Fruit fly (Drosophila melanogaster) whole organism, embryonic: ENCODE measurements around the gene CG13086.

Experiments
- BtbVII ChIP-seq: fragments of 200-800 bp; sonication (Bioruptor generic); optimal IDR thresholded peaks from 3 replicates; lab custom pipeline; 2017; ENCODE audit warnings: missing biosample characterization, mild to moderate bottlenecking, missing genetic modification characterization
- C15 ChIP-seq: fragments of 200-800 bp; sonication (Bioruptor generic); IDR thresholded peaks from 3 replicates; pipeline ENCODE4 v1.3.6; 2022; ENCODE audit warnings: missing biosample characterization, missing genetic modification characterization
- CG10267 ChIP-seq: fragments of 200-800 bp; sonication (Bioruptor generic); optimal IDR thresholded peaks from 2 replicates; lab custom pipeline; 2018; ENCODE audit warnings: missing biosample characterization, mild to moderate bottlenecking, missing genetic modification characterization, moderate library complexity
- CG11247 ChIP-seq: fragments of 200-800 bp; sonication (Bioruptor generic); IDR thresholded peaks from 2 replicates; pipeline ENCODE4 v1.3.6; 2022; ENCODE audit warnings: missing biosample characterization, missing genetic modification characterization
- CG12155 ChIP-seq: fragments of 200-800 bp; sonication (Bioruptor generic); optimal IDR thresholded peaks from 3 replicates; lab custom pipeline; 2016; ENCODE audit warnings: missing biosample characterization, missing genetic modification characterization
- CG13296 ChIP-seq: fragments of 200-800 bp; sonication (Bioruptor generic); optimal IDR thresholded peaks from 3 replicates; lab custom pipeline; 2018; ENCODE audit warnings: missing biosample characterization, mild to moderate bottlenecking, missing genetic modification characterization
- CG1602 ChIP-seq: fragments of 200-800 bp; sonication (Bioruptor generic); optimal IDR thresholded peaks from 3 replicates; lab custom pipeline; 2016; ENCODE audit warnings: missing biosample characterization, missing genetic modification characterization
- CG17612 ChIP-seq: fragments of 200-800 bp; sonication (Bioruptor generic); IDR thresholded peaks from 2 replicates; pipeline ENCODE4 v1.3.6; 2022; ENCODE audit warnings: missing biosample characterization, missing genetic modification characterization
- CG1792 ChIP-seq: fragments of 200-800 bp; sonication (Bioruptor generic); optimal IDR thresholded peaks from 2 replicates; lab custom pipeline; 2016; ENCODE audit warnings: missing biosample characterization, missing genetic modification characterization
- CG1832 ChIP-seq: fragments of 200-800 bp; sonication (Bioruptor generic); optimal IDR thresholded peaks from 2 replicates; lab custom pipeline; 2017; ENCODE audit warnings: missing biosample characterization, mild to moderate bottlenecking, missing genetic modification characterization, inconsistent platforms
- CG2116 ChIP-seq: fragments of 200-800 bp; sonication (Bioruptor generic); optimal IDR thresholded peaks from 3 replicates; lab custom pipeline; 2018; ENCODE audit warnings: missing biosample characterization, mild to moderate bottlenecking, missing genetic modification characterization
- CG2120 ChIP-seq: fragments of 200-800 bp; sonication (Bioruptor generic); optimal IDR thresholded peaks from 3 replicates; lab custom pipeline; 2016; ENCODE audit warnings: missing biosample characterization, missing genetic modification characterization
- CG32767 ChIP-seq: fragments of 200-800 bp; sonication (Bioruptor generic); IDR thresholded peaks from 2 replicates; pipeline ENCODE4 v1.3.6; 2022; ENCODE audit warnings: missing biosample characterization, missing genetic modification characterization
- CG32772 ChIP-seq: fragments of 200-800 bp; sonication (Bioruptor generic); IDR thresholded peaks from 2 replicates; pipeline ENCODE4 v1.3.6; 2022; ENCODE audit warnings: missing biosample characterization, missing genetic modification characterization
- CG4282 ChIP-seq: fragments of 200-800 bp; sonication (Bioruptor generic); optimal IDR thresholded peaks from 2 replicates; lab custom pipeline; 2016; ENCODE audit warnings: missing biosample characterization, missing genetic modification characterization
- CG43689 ChIP-seq: fragments of 200-800 bp; sonication (Bioruptor generic); IDR thresholded peaks from 2 replicates; pipeline ENCODE4 v1.3.6; 2022; ENCODE audit warnings: missing biosample characterization, missing genetic modification characterization
- CG4404 ChIP-seq: fragments of 200-800 bp; sonication (Bioruptor generic); IDR thresholded peaks from 2 replicates; pipeline ENCODE4 v1.3.6; 2022; ENCODE audit warnings: missing biosample characterization, missing genetic modification characterization
- CG6272 ChIP-seq: fragments of 200-800 bp; sonication (Bioruptor generic); IDR thresholded peaks from 2 replicates; pipeline ENCODE4 v1.3.6; 2022; ENCODE audit warnings: missing biosample characterization, missing genetic modification characterization
- CG6765 ChIP-seq: fragments of 200-800 bp; sonication (Bioruptor generic); optimal IDR thresholded peaks from 3 replicates; lab custom pipeline; 2017; ENCODE audit warnings: missing biosample characterization, mild to moderate bottlenecking, missing genetic modification characterization
- CG8765 ChIP-seq: fragments of 200-800 bp; sonication (Bioruptor generic); IDR thresholded peaks from 2 replicates; pipeline ENCODE4 v1.3.6; 2022; ENCODE audit warnings: missing biosample characterization, missing genetic modification characterization
- CG8944 ChIP-seq: fragments of 200-800 bp; sonication (Bioruptor generic); optimal IDR thresholded peaks from 3 replicates; lab custom pipeline; 2016; ENCODE audit warnings: missing biosample characterization, missing genetic modification characterization
- CG9437 ChIP-seq: fragments of 200-800 bp; sonication (Bioruptor generic); optimal IDR thresholded peaks from 2 replicates; lab custom pipeline; 2018; ENCODE audit warnings: missing biosample characterization, mild to moderate bottlenecking, missing genetic modification characterization
- CG9727 ChIP-seq: fragments of 200-800 bp; sonication (Bioruptor generic); optimal IDR thresholded peaks from 3 replicates; lab custom pipeline; 2017; ENCODE audit warnings: missing biosample characterization, mild to moderate bottlenecking, missing genetic modification characterization
- CHES-1-like ChIP-seq: fragments of 200-800 bp; sonication (Bioruptor generic); optimal IDR thresholded peaks from 2 replicates; lab custom pipeline; 2016; ENCODE audit warnings: missing biosample characterization, missing genetic modification characterization
- CrebB ChIP-seq: fragments of 200-800 bp; sonication (Bioruptor generic); optimal IDR thresholded peaks from 3 replicates; lab custom pipeline; 2018; ENCODE audit warnings: missing biosample characterization, mild to moderate bottlenecking, missing genetic modification characterization
- D ChIP-seq, 2 experiments: fragments of 200-800 bp in 1 of 2; fragments of >200 bp in 1 of 2; sonication (Bioruptor generic) in 1 of 2; optimal IDR thresholded peaks; 2 replicates in 1 of 2; 3 replicates in 1 of 2; lab custom pipeline; 2017; ENCODE audit warnings: mild to moderate bottlenecking in 1 of 2, missing biosample characterization in 1 of 2, missing genetic modification characterization in 1 of 2, missing genetic modification reagents in 1 of 2
- D19B ChIP-seq: fragments of 200-800 bp; sonication (Bioruptor generic); optimal IDR thresholded peaks from 2 replicates; lab custom pipeline; 2017; ENCODE audit warnings: missing biosample characterization, mild to moderate bottlenecking, missing genetic modification characterization
- Dbx ChIP-seq: fragments of 200-800 bp; sonication (Bioruptor generic); IDR thresholded peaks from 3 replicates; pipeline ENCODE4 v1.3.6; 2022; ENCODE audit warnings: missing biosample characterization, missing genetic modification characterization
- Doc3 ChIP-seq: fragments of 200-800 bp; sonication (Bioruptor generic); IDR thresholded peaks from 3 replicates; pipeline ENCODE4 v1.3.6; 2022; ENCODE audit warnings: missing biosample characterization, missing genetic modification characterization; ENCODE audit not compliant: partially characterized antibody
- Hmx ChIP-seq: fragments of 200-800 bp; sonication (Bioruptor generic); optimal IDR thresholded peaks from 2 replicates; lab custom pipeline; 2016; ENCODE audit warnings: missing biosample characterization, missing genetic modification characterization
- Hsf ChIP-seq: fragments of 200-800 bp; sonication (Bioruptor generic); optimal IDR thresholded peaks from 3 replicates; lab custom pipeline; 2016; ENCODE audit warnings: missing biosample characterization, missing genetic modification characterization
- Meics ChIP-seq: fragments of 200-800 bp; sonication (Bioruptor generic); optimal IDR thresholded peaks from 2 replicates; lab custom pipeline; 2017; ENCODE audit warnings: missing biosample characterization, mild to moderate bottlenecking, missing genetic modification characterization
- Mrtf ChIP-seq: fragments of 200-800 bp; sonication (Bioruptor generic); IDR thresholded peaks from 3 replicates; pipeline ENCODE4 v1.3.6; 2022; ENCODE audit warnings: missing biosample characterization, missing genetic modification characterization
- Ptx1 ChIP-seq: fragments of 200-800 bp; sonication (Bioruptor generic); IDR thresholded peaks from 2 replicates; pipeline ENCODE4 v1.3.6; 2022; ENCODE audit warnings: missing biosample characterization, missing genetic modification characterization
- Six4 ChIP-seq: fragments of 200-800 bp; sonication (Bioruptor generic); optimal IDR thresholded peaks from 2 replicates; lab custom pipeline; 2016; ENCODE audit warnings: missing biosample characterization, missing genetic modification characterization
- cas ChIP-seq: fragments of 200-800 bp; sonication (Bioruptor generic); IDR thresholded peaks from 2 replicates; pipeline ENCODE4 v1.3.6; 2022; ENCODE audit warnings: missing biosample characterization, missing genetic modification characterization
- cato ChIP-seq: fragments of 200-800 bp; sonication (Bioruptor generic); optimal IDR thresholded peaks from 2 replicates; lab custom pipeline; 2016; ENCODE audit warnings: missing biosample characterization, missing genetic modification characterization, borderline replicate concordance
- ci ChIP-seq: fragments of 200-800 bp; sonication (Bioruptor generic); IDR thresholded peaks from 3 replicates; pipeline ENCODE4 v1.3.6; 2022; ENCODE audit warnings: missing biosample characterization, missing genetic modification characterization
- dati ChIP-seq: fragments of 200-800 bp; sonication (Bioruptor generic); IDR thresholded peaks from 2 replicates; pipeline ENCODE4 v1.3.6; 2022; ENCODE audit warnings: missing biosample characterization, missing genetic modification characterization
- esg ChIP-seq: fragments of 200-800 bp; sonication (Bioruptor generic); conservative IDR thresholded peaks from 2 replicates; pipeline ENCODE4 v1.3.6; 2022; ENCODE audit warnings: missing biosample characterization, missing genetic modification characterization
- fd3F ChIP-seq: fragments of 200-800 bp; sonication (Bioruptor generic); optimal IDR thresholded peaks from 2 replicates; lab custom pipeline; 2018; ENCODE audit warnings: missing biosample characterization, mild to moderate bottlenecking, missing genetic modification characterization, moderate library complexity
- h ChIP-seq: fragments of >200 bp; optimal IDR thresholded peaks from 2 replicates; lab custom pipeline; 2017
- ham ChIP-seq: fragments of 200-800 bp; sonication (Bioruptor generic); IDR thresholded peaks from 2 replicates; pipeline ENCODE4 v1.3.6; 2022; ENCODE audit warnings: missing biosample characterization, missing genetic modification characterization
- lmd ChIP-seq: fragments of 200-800 bp; sonication (Bioruptor generic); IDR thresholded peaks from 2 replicates; pipeline ENCODE4 v1.3.6; 2022; ENCODE audit warnings: missing biosample characterization, missing genetic modification characterization
- onecut ChIP-seq: fragments of 200-800 bp; sonication (Bioruptor generic); IDR thresholded peaks from 2 replicates; pipeline ENCODE4 v1.3.6; 2022; ENCODE audit warnings: missing biosample characterization, missing genetic modification characterization
- row ChIP-seq: fragments of 200-800 bp; sonication (Bioruptor generic); IDR thresholded peaks from 3 replicates; pipeline ENCODE4 v1.3.6; 2022; ENCODE audit warnings: missing biosample characterization, missing genetic modification characterization
- run ChIP-seq: fragments of 200-800 bp; sonication (Bioruptor generic); optimal IDR thresholded peaks from 3 replicates; lab custom pipeline; 2018; ENCODE audit warnings: missing biosample characterization, mild to moderate bottlenecking, missing genetic modification characterization
- sd ChIP-seq: fragments of 200-800 bp; sonication (Bioruptor generic); optimal IDR thresholded peaks from 3 replicates; lab custom pipeline; 2018; ENCODE audit warnings: missing biosample characterization, mild to moderate bottlenecking, missing genetic modification characterization, moderate library complexity
- tin ChIP-seq: fragments of 200-800 bp; sonication (Bioruptor generic); optimal IDR thresholded peaks from 3 replicates; lab custom pipeline; 2016; ENCODE audit warnings: missing biosample characterization, missing genetic modification characterization
- tx ChIP-seq: fragments of 200-800 bp; sonication (Bioruptor generic); optimal IDR thresholded peaks from 2 replicates; lab custom pipeline; 2016; ENCODE audit warnings: missing biosample characterization, missing genetic modification characterization
- vvl ChIP-seq: fragments of 200-800 bp; sonication (Bioruptor generic); IDR thresholded peaks from 2 replicates; pipeline ENCODE4 v1.3.6; 2022; ENCODE audit warnings: missing biosample characterization, missing genetic modification characterization
- wdn ChIP-seq: fragments of 200-800 bp; sonication (Bioruptor generic); IDR thresholded peaks from 2 replicates; pipeline ENCODE4 v1.3.6; 2022; ENCODE audit warnings: missing biosample characterization, missing genetic modification characterization
- wek ChIP-seq: fragments of 200-800 bp; sonication (Bioruptor generic); optimal IDR thresholded peaks from 3 replicates; lab custom pipeline; 2018; ENCODE audit warnings: missing biosample characterization, mild to moderate bottlenecking, missing genetic modification characterization, moderate library complexity

Gene CG13086

dm6 chr2L:19342018-19342417 lies 22.2 kb upstream of the CG13086 start (continued):
- TF ChIP-seq CG17612 (no peak), Doc3 (GFP tag; lab: Robert Waterston, UW) (no peak), CrebB (tag; lab: Kevin White, UChicago) (no peak), Meics (GFP tag; lab: Kevin White, UChicago) (no peak), C15 (GFP tag; lab: Robert Waterston, UW) (no peak), onecut (GFP tag; lab: Robert Waterston, UW) (peak; percentile 19; the same call in 1 of the 2 replicates), CG2116 (no peak), CG6765 (GFP tag; lab: Kevin White, UChicago) (no peak), fd3F (GFP tag; lab: Kevin White, UChicago) (no peak), CG4404 (GFP tag; lab: Robert Waterston, UW) (no peak; the same call in 1 of the 2 replicates), CG13296 (GFP tag; lab: Kevin White, UChicago) (no peak), CG32767 (no peak), CG4282 (GFP tag; lab: Kevin White, UChicago) (no peak), CG32772 (GFP tag; lab: Robert Waterston, UW) (peak; percentile 46; the same call in 1 of the 2 replicates), wek (GFP tag; lab: Kevin White, UChicago) (no peak), CG9727 (GFP tag; lab: Kevin White, UChicago) (no peak), CG10267 (tag; lab: Kevin White, UChicago) (peak; percentile 56), cas (GFP tag; lab: Robert Waterston, UW) (no peak), CG1832 (GFP tag; lab: Kevin White, UChicago) (no peak), CG11247 (no peak), row (GFP tag; lab: Robert Waterston, UW) (peak; percentile 49; the same call in 2 of the 3 replicates), CG9437 (GFP tag; lab: Kevin White, UChicago) (no peak), sd (tag; lab: Kevin White, UChicago) (no peak), D (optimal IDR thresholded peaks at IDR 0.05; lab: Kevin White, UChicago) (no peak), D (GFP tag; optimal IDR thresholded peaks at IDR 0.05; lab: Kevin White, UChicago) (peak; percentile 62), ham (GFP tag; lab: Robert Waterston, UW) (no peak), CG1792 (GFP tag; lab: Kevin White, UChicago) (no peak), tx (GFP tag; lab: Kevin White, UChicago) (no peak), tin (GFP tag; lab: Kevin White, UChicago) (peak; percentile 16), lmd (GFP tag; lab: Robert Waterston, UW) (no peak), Ptx1 (GFP tag; lab: Robert Waterston, UW) (no peak), dati (GFP tag; lab: Robert Waterston, UW) (no peak), CG8944 (peak; percentile 4), run (tag; lab: Kevin White, UChicago) (no peak), cato (GFP tag; lab: Kevin White, UChicago) (no peak), vvl (GFP tag; lab: Robert Waterston, UW) (peak; percentile 72), CG1602 (GFP tag; lab: Kevin White, UChicago) (peak; percentile 33), Mrtf (GFP tag; lab: Robert Waterston, UW) (no peak), CHES-1-like (peak; percentile 15), CG2120 (no peak), CG43689 (GFP tag; lab: Robert Waterston, UW) (no peak), Hmx (GFP tag; lab: Kevin White, UChicago) (no peak), Dbx (no peak), BtbVII (GFP tag; lab: Kevin White, UChicago) (no peak), Six4 (peak; percentile 46), wdn (GFP tag; lab: Robert Waterston, UW) (no peak), CG6272 (no peak), ci (peak; percentile 58; the same call in 1 of the 3 replicates), D19B (GFP tag; lab: Kevin White, UChicago) (no peak), CG12155 (peak; percentile 30), h (no peak), esg (GFP tag; lab: Robert Waterston, UW) (0 out of 2 replicates have a peak, but pooled peaks have one; percentile 13), Hsf (GFP tag; lab: Kevin White, UChicago) (no peak), CG8765 (GFP tag; lab: Robert Waterston, UW) (no peak)
